Fruit fly (Drosophila melanogaster) whole organism, embryonic: ENCODE data around the gene CG15362.
A peak's percentile ranks its signal among the peaks of the same experiment; 100 is the strongest.

ENCODE experiments used
- Abd-B ChIP-seq: fragments of 200-800 bp; sonication (Bioruptor generic); optimal IDR thresholded peaks from 2 replicates; lab custom pipeline; 2018; ENCODE audit warnings: missing biosample characterization, mild to moderate bottlenecking, missing genetic modification characterization, moderate library complexity
- CG10431 ChIP-seq: fragments of 200-800 bp; sonication (Bioruptor generic); optimal IDR thresholded peaks from 3 replicates; lab custom pipeline; 2018; ENCODE audit warnings: missing biosample characterization, mild to moderate bottlenecking, missing genetic modification characterization
- CG10543 ChIP-seq: fragments of 200-800 bp; sonication (Bioruptor generic); optimal IDR thresholded peaks from 3 replicates; lab custom pipeline; 2017; ENCODE audit warnings: missing biosample characterization, mild to moderate bottlenecking, missing genetic modification characterization, moderate library complexity
- CG10979 ChIP-seq: fragments of 200-800 bp; sonication (Bioruptor generic); optimal IDR thresholded peaks from 2 replicates; lab custom pipeline; 2018; ENCODE audit warnings: missing biosample characterization, mild to moderate bottlenecking, missing genetic modification characterization, moderate library complexity
- CG12769 ChIP-seq: fragments of 200-800 bp; sonication (Bioruptor generic); optimal IDR thresholded peaks from 2 replicates; lab custom pipeline; 2019; ENCODE audit warnings: missing biosample characterization, mild to moderate bottlenecking, missing genetic modification characterization, moderate library complexity
- CG15696 ChIP-seq: fragments of 200-800 bp; sonication (Bioruptor generic); optimal IDR thresholded peaks from 2 replicates; lab custom pipeline; 2019; ENCODE audit warnings: missing biosample characterization, mild to moderate bottlenecking, missing genetic modification characterization, moderate library complexity
- CG1603 ChIP-seq: fragments of 200-800 bp; sonication (Bioruptor generic); optimal IDR thresholded peaks from 2 replicates; lab custom pipeline; 2019; ENCODE audit warnings: missing biosample characterization, mild to moderate bottlenecking, missing genetic modification characterization, moderate library complexity
- CG16813 ChIP-seq: fragments of 200-800 bp; sonication (Bioruptor generic); IDR thresholded peaks from 3 replicates; pipeline ENCODE4 v1.3.6; 2022; ENCODE audit warnings: missing biosample characterization, missing genetic modification characterization; ENCODE audit not compliant: partially characterized antibody
- CG17612 ChIP-seq: fragments of 200-800 bp; sonication (Bioruptor generic); IDR thresholded peaks from 2 replicates; pipeline ENCODE4 v1.3.6; 2022; ENCODE audit warnings: missing biosample characterization, missing genetic modification characterization
- CG17802 ChIP-seq: fragments of 200-800 bp; sonication (Bioruptor generic); optimal IDR thresholded peaks from 2 replicates; lab custom pipeline; 2018; ENCODE audit warnings: missing biosample characterization, mild to moderate bottlenecking, missing genetic modification characterization, moderate library complexity
- CG30020 ChIP-seq: fragments of 200-800 bp; optimal IDR thresholded peaks from 2 replicates; lab custom pipeline; 2019; ENCODE audit warnings: missing biosample characterization, mild to moderate bottlenecking, missing genetic modification characterization, moderate library complexity
- CG31388 ChIP-seq: fragments of 200-800 bp; sonication (Bioruptor generic); optimal IDR thresholded peaks from 2 replicates; lab custom pipeline; 2016; ENCODE audit warnings: missing biosample characterization, missing genetic modification characterization
- CG3847 ChIP-seq: fragments of 200-800 bp; sonication (Bioruptor generic); IDR thresholded peaks from 2 replicates; pipeline ENCODE4 v1.3.6; 2022; ENCODE audit warnings: missing biosample characterization, missing genetic modification characterization
- CG4820 ChIP-seq: fragments of 200-800 bp; sonication (Bioruptor generic); optimal IDR thresholded peaks from 3 replicates; lab custom pipeline; 2016; ENCODE audit warnings: missing biosample characterization, missing genetic modification characterization
- CG7556 ChIP-seq: fragments of 200-800 bp; sonication (Bioruptor generic); optimal IDR thresholded peaks from 2 replicates; lab custom pipeline; 2017; ENCODE audit warnings: missing biosample characterization, mild to moderate bottlenecking, missing genetic modification characterization
- CG8281 ChIP-seq: fragments of 200-800 bp; sonication (Bioruptor generic); optimal IDR thresholded peaks from 2 replicates; lab custom pipeline; 2018; ENCODE audit warnings: missing biosample characterization, mild to moderate bottlenecking, missing genetic modification characterization, moderate library complexity
- CG8478 ChIP-seq: fragments of >200 bp; optimal IDR thresholded peaks from 2 replicates; lab custom pipeline; 2018
- CrebB ChIP-seq: fragments of 200-800 bp; sonication (Bioruptor generic); optimal IDR thresholded peaks from 3 replicates; lab custom pipeline; 2018; ENCODE audit warnings: missing biosample characterization, mild to moderate bottlenecking, missing genetic modification characterization
- D ChIP-seq, 2 experiments: fragments of 200-800 bp in 1 of 2; fragments of >200 bp in 1 of 2; sonication (Bioruptor generic) in 1 of 2; optimal IDR thresholded peaks; 2 replicates in 1 of 2; 3 replicates in 1 of 2; lab custom pipeline; 2017; ENCODE audit warnings: mild to moderate bottlenecking in 1 of 2, missing biosample characterization in 1 of 2, missing genetic modification characterization in 1 of 2, missing genetic modification reagents in 1 of 2
- Drgx ChIP-seq: fragments of 200-800 bp; sonication (Bioruptor generic); IDR thresholded peaks from 2 replicates; pipeline ENCODE4 v1.3.6; 2022; ENCODE audit warnings: missing biosample characterization, missing genetic modification characterization
- Ets97D ChIP-seq: fragments of 200-800 bp; sonication (Bioruptor generic); optimal IDR thresholded peaks from 3 replicates; lab custom pipeline; 2016; ENCODE audit warnings: missing biosample characterization, missing genetic modification characterization
- HLHmδ ChIP-seq: fragments of 200-800 bp; sonication (Bioruptor generic); optimal IDR thresholded peaks from 2 replicates; lab custom pipeline; 2018; ENCODE audit warnings: missing biosample characterization, mild to moderate bottlenecking, missing genetic modification characterization, moderate library complexity
- Hr3 ChIP-seq: fragments of 200-800 bp; sonication (Bioruptor generic); optimal IDR thresholded peaks from 3 replicates; lab custom pipeline; 2016; ENCODE audit warnings: missing biosample characterization, missing genetic modification characterization
- Hr78 ChIP-seq, 2 experiments: fragments of 200-800 bp in 1 of 2; fragments of >200 bp in 1 of 2; sonication (Bioruptor generic) in 1 of 2; optimal IDR thresholded peaks; 2 replicates each; lab custom pipeline; 2017 to 2019; ENCODE audit warnings: missing biosample characterization in 2 of 2, missing genetic modification characterization in 2 of 2, mild to moderate bottlenecking in 1 of 2, moderate library complexity in 1 of 2
- Nf-YB ChIP-seq: fragments of 200-800 bp; sonication (Bioruptor generic); optimal IDR thresholded peaks from 3 replicates; lab custom pipeline; 2019; ENCODE audit warnings: missing biosample characterization, mild to moderate bottlenecking, missing genetic modification characterization, moderate library complexity
- NfI ChIP-seq: fragments of 200-800 bp; sonication (Bioruptor generic); optimal IDR thresholded peaks from 3 replicates; lab custom pipeline; 2018; ENCODE audit warnings: missing biosample characterization, mild to moderate bottlenecking, missing genetic modification characterization, moderate library complexity
- Oaz ChIP-seq: fragments of 200-800 bp; sonication (Bioruptor generic); IDR thresholded peaks from 2 replicates; pipeline ENCODE4 v1.3.6; 2022; ENCODE audit warnings: missing biosample characterization, missing genetic modification characterization
- Sox102F ChIP-seq: fragments of 200-800 bp; sonication (Bioruptor generic); optimal IDR thresholded peaks from 2 replicates; lab custom pipeline; 2018; ENCODE audit warnings: missing biosample characterization, mild to moderate bottlenecking, missing genetic modification characterization, moderate library complexity
- Vsx1 ChIP-seq: fragments of 200-800 bp; sonication (Bioruptor generic); optimal IDR thresholded peaks from 2 replicates; lab custom pipeline; 2017; ENCODE audit warnings: missing biosample characterization, mild to moderate bottlenecking, missing genetic modification characterization, missing genetic modification reagents
- ab ChIP-seq: fragments of 200-800 bp; sonication (Bioruptor generic); optimal IDR thresholded peaks from 2 replicates; lab custom pipeline; 2016; ENCODE audit warnings: missing biosample characterization, missing genetic modification characterization
- bbx ChIP-seq: fragments of 200-800 bp; sonication (Bioruptor generic); IDR thresholded peaks from 2 replicates; pipeline ENCODE4 v1.3.6; 2022; ENCODE audit warnings: missing biosample characterization, missing genetic modification characterization; ENCODE audit not compliant: partially characterized antibody
- cg ChIP-seq: fragments of 200-800 bp; sonication (Bioruptor generic); optimal IDR thresholded peaks from 3 replicates; lab custom pipeline; 2019; ENCODE audit warnings: missing biosample characterization, mild to moderate bottlenecking, missing genetic modification characterization, moderate library complexity
- chinmo ChIP-seq: fragments of 200-800 bp; sonication (Bioruptor generic); IDR thresholded peaks from 4 replicates; pipeline ENCODE4 v1.3.6; 2022; ENCODE audit warnings: missing biosample characterization, missing genetic modification characterization; ENCODE audit not compliant: partially characterized antibody
- corto ChIP-seq: fragments of 200-800 bp; sonication (Bioruptor generic); optimal IDR thresholded peaks from 2 replicates; lab custom pipeline; 2016; ENCODE audit warnings: missing biosample characterization, mild to moderate bottlenecking, missing genetic modification characterization, moderate library complexity
- crol ChIP-seq: fragments of 200-800 bp; sonication (Bioruptor generic); IDR thresholded peaks from 2 replicates; pipeline ENCODE4 v1.3.6; 2022; ENCODE audit warnings: missing biosample characterization, missing genetic modification characterization
- ewg ChIP-seq: fragments of 200-800 bp; sonication (Bioruptor generic); optimal IDR thresholded peaks from 3 replicates; lab custom pipeline; 2017; ENCODE audit warnings: mild to moderate bottlenecking, missing biosample characterization, missing genetic modification reagents, missing genetic modification characterization
- gfzf ChIP-seq: fragments of 200-800 bp; sonication (Bioruptor generic); optimal IDR thresholded peaks from 2 replicates; lab custom pipeline; 2016; ENCODE audit warnings: missing biosample characterization, mild to moderate bottlenecking, missing genetic modification characterization, moderate library complexity
- gsb-n ChIP-seq: fragments of 200-800 bp; sonication (Bioruptor generic); optimal IDR thresholded peaks from 3 replicates; lab custom pipeline; 2018; ENCODE audit warnings: missing biosample characterization, mild to moderate bottlenecking, missing genetic modification characterization
- knrl ChIP-seq: fragments of 200-800 bp; sonication (Bioruptor generic); IDR thresholded peaks from 3 replicates; pipeline ENCODE4 v1.3.6; 2022; ENCODE audit warnings: missing biosample characterization, missing genetic modification characterization; ENCODE audit not compliant: partially characterized antibody
- nerfin-1 ChIP-seq: fragments of 200-800 bp; sonication (Bioruptor generic); optimal IDR thresholded peaks from 3 replicates; lab custom pipeline; 2019; ENCODE audit warnings: missing biosample characterization, mild to moderate bottlenecking, missing genetic modification characterization, moderate library complexity
- oc ChIP-seq: fragments of 200-800 bp; sonication (Bioruptor generic); optimal IDR thresholded peaks from 2 replicates; lab custom pipeline; 2018; ENCODE audit warnings: missing biosample characterization, mild to moderate bottlenecking, missing genetic modification characterization, moderate library complexity
- prd ChIP-seq, 3 experiments: fragments of >200 bp in 2 of 3; fragments of 200-800 bp in 1 of 3; sonication (Bioruptor generic) in 1 of 3; optimal IDR thresholded peaks in 2 of 3; IDR thresholded peaks in 1 of 3; 2 replicates in 2 of 3; 3 replicates in 1 of 3; pipeline versions ENCODE4 v1.3.6 to Lab custom; 2017 to 2022; ENCODE audit warnings: missing biosample characterization in 1 of 3, missing genetic modification characterization in 1 of 3
- slbo ChIP-seq: fragments of 200-800 bp; sonication (Bioruptor generic); IDR thresholded peaks from 2 replicates; pipeline ENCODE4 v1.3.6; 2022; ENCODE audit warnings: missing biosample characterization, missing genetic modification characterization
- slou ChIP-seq: fragments of 200-800 bp; sonication (Bioruptor generic); optimal IDR thresholded peaks from 3 replicates; lab custom pipeline; 2016; ENCODE audit warnings: missing biosample characterization, missing genetic modification characterization
- sob ChIP-seq: fragments of 200-800 bp; sonication (Bioruptor generic); IDR thresholded peaks from 2 replicates; pipeline ENCODE4 v1.3.6; 2022; ENCODE audit warnings: missing biosample characterization, missing genetic modification characterization
- sug ChIP-seq: fragments of 200-800 bp; optimal IDR thresholded peaks from 2 replicates; lab custom pipeline; 2019; ENCODE audit warnings: missing biosample characterization, mild to moderate bottlenecking, missing genetic modification characterization, moderate library complexity
- tgo ChIP-seq: fragments of 200-800 bp; sonication (Bioruptor generic); IDR thresholded peaks from 3 replicates; pipeline ENCODE4 v1.3.6; 2022; ENCODE audit warnings: missing biosample characterization, missing genetic modification characterization
- vfl ChIP-seq: fragments of 200-800 bp; sonication (Bioruptor generic); optimal IDR thresholded peaks from 2 replicates; lab custom pipeline; 2016; ENCODE audit warnings: missing biosample characterization, missing genetic modification characterization
- zen ChIP-seq: fragments of 200-800 bp; sonication (Bioruptor generic); optimal IDR thresholded peaks from 3 replicates; lab custom pipeline; 2018; ENCODE audit warnings: missing biosample characterization, mild to moderate bottlenecking, missing genetic modification characterization, moderate library complexity

CG15362 gene

DNA sequence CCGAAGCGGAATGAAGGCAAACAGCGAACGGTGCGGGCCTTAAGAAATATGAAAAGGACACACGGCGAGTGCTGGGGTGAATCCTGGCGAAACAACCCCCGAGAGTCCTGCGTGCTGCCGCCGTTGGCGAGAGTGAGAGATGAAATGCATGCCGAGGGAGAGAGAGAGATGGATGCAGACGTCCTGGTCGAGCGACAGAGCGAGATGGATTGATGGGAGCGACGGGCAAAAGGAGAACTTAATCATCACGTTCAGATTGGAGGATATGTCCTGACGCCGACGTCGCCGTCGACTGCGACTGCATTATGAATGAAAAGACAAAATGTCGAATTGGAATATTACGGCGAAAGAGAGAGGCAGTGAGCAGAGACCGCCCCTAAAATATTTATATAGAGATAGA is 26.4 kb upstream of the CG15362 start (continued):
- TF ChIP-seq gfzf (GFP tag; lab: Kevin White, UChicago): no peak
- TF ChIP-seq CG17802: no peak
- no peak for TF ChIP-seq CG15696
- TF ChIP-seq CG30020 (tag; lab: Kevin White, UChicago): no peak
- no peak for TF ChIP-seq chinmo (GFP tag; lab: Robert Waterston, UW)
- no peak for TF ChIP-seq sug (tag; lab: Kevin White, UChicago)
- 0 out of 2 replicates have a peak, but pooled peaks have one; percentile 14 for TF ChIP-seq crol (GFP tag; lab: Robert Waterston, UW)
- no peak for TF ChIP-seq Drgx (GFP tag; lab: Robert Waterston, UW)
- TF ChIP-seq nerfin-1 (tag; lab: Kevin White, UChicago): peak; percentile 10
- no peak for TF ChIP-seq HLHmδ (GFP tag; lab: Kevin White, UChicago)
- TF ChIP-seq CG12769 (tag; lab: Kevin White, UChicago): no peak
- TF ChIP-seq gsb-n (tag; lab: Kevin White, UChicago): peak; percentile 12
- TF ChIP-seq CG31388: no peak
- TF ChIP-seq D (optimal IDR thresholded peaks at IDR 0.05; lab: Kevin White, UChicago): peak; percentile 88
- TF ChIP-seq D (GFP tag; optimal IDR thresholded peaks at IDR 0.05; lab: Kevin White, UChicago): no peak
- peak; percentile 34 for TF ChIP-seq cg (GFP tag; lab: Kevin White, UChicago)
- TF ChIP-seq CG17612 (GFP tag; lab: Robert Waterston, UW): no peak
- no peak for TF ChIP-seq oc (tag; lab: Kevin White, UChicago)
- TF ChIP-seq bbx: 0 out of 2 replicates have a peak, but pooled peaks have one; percentile 18
- TF ChIP-seq Nf-YB (GFP tag; lab: Kevin White, UChicago): peak; percentile 95
- TF ChIP-seq slou: no peak
- peak; percentile 80 for TF ChIP-seq CG8478
- TF ChIP-seq vfl: no peak
- TF ChIP-seq knrl (GFP tag; lab: Robert Waterston, UW): 0 out of 3 replicates have a peak, but pooled peaks have one; percentile 20
- TF ChIP-seq Vsx1 (GFP tag; lab: Kevin White, UChicago): no peak
- peak; percentile 33; the same call in 1 of the 3 replicates for TF ChIP-seq CG16813 (GFP tag; lab: Robert Waterston, UW)
- peak; percentile 65 for TF ChIP-seq ewg (GFP tag; lab: Kevin White, UChicago)
- no peak for TF ChIP-seq NfI (GFP tag; lab: Kevin White, UChicago)
- peak; percentile 31 for TF ChIP-seq zen
- TF ChIP-seq CG3847: no peak
- TF ChIP-seq CG4820 (GFP tag; lab: Kevin White, UChicago): no peak
- no peak for TF ChIP-seq Ets97D
- TF ChIP-seq Hr78 (GFP tag; optimal IDR thresholded peaks at IDR 0.05; lab: Kevin White, UChicago): no peak

DNA sequence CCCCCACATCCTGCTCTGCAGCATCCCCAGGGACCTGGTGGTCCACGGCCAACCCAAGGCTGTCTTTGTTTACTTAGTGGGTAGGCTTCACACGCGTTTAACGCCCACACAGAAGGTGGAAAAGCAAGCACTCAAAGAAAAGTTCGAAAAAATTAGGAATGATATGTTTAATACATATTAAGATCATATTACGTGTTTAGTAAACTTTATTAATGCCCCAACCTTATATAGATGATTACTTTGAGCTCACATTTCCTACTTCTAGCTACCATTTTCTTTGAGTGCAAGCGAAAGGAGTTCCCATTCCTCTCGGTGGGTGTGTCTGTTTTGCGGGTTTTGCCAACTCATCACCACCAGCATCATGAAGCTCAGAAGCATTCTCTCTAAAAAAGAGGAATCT is 21.6 kb upstream of the CG15362 start:
- TF ChIP-seq tgo: peak; percentile 52; the same call in 1 of the 3 replicates
- peak; percentile 44 for TF ChIP-seq Sox102F
- TF ChIP-seq CG10431 (GFP tag; lab: Kevin White, UChicago): no peak
- peak; percentile 36; the same call in 1 of the 2 replicates for TF ChIP-seq sob (GFP tag; lab: Robert Waterston, UW)
- no peak for TF ChIP-seq CG10543 (GFP tag; lab: Kevin White, UChicago)
- TF ChIP-seq CG10979: peak; percentile 19
- TF ChIP-seq ewg (GFP tag; lab: Kevin White, UChicago): peak; percentile 14
- no peak for TF ChIP-seq prd (optimal IDR thresholded peaks at IDR 0.05; lab: Kevin White, UChicago)
- TF ChIP-seq prd (GFP tag; IDR thresholded peaks at IDR 0.05; lab: Robert Waterston, UW): peak; percentile 31; the same call in 1 of the 3 replicates
- no peak for TF ChIP-seq ab (GFP tag; lab: Kevin White, UChicago)
- TF ChIP-seq CG1603 (tag; lab: Kevin White, UChicago): peak; percentile 52
- no peak for TF ChIP-seq CG8281
- TF ChIP-seq CG7556 (GFP tag; lab: Kevin White, UChicago): peak; percentile 4
- peak; percentile 4 for TF ChIP-seq CrebB (tag; lab: Kevin White, UChicago)
- TF ChIP-seq Oaz (GFP tag; lab: Robert Waterston, UW): peak; percentile 34; the same call in 1 of the 2 replicates
- no peak for TF ChIP-seq Abd-B (GFP tag; lab: Kevin White, UChicago)
- TF ChIP-seq Hr3 (GFP tag; lab: Kevin White, UChicago): no peak
- TF ChIP-seq slbo (GFP tag; lab: Robert Waterston, UW): peak; percentile 27; the same call in 1 of the 2 replicates
- no peak for TF ChIP-seq corto (GFP tag; lab: Kevin White, UChicago)
